Fruit fly (Drosophila melanogaster) whole organism, embryonic: ENCODE measurements around the gene insv.

Experiments used
- CG10147 ChIP-seq: fragments of 200-800 bp; sonication (Bioruptor generic); optimal IDR thresholded peaks from 2 replicates; lab custom pipeline; 2019; ENCODE audit warnings: missing biosample characterization, mild to moderate bottlenecking, missing genetic modification characterization, moderate library complexity
- CG11456 ChIP-seq: fragments of 200-800 bp; sonication (Bioruptor generic); IDR thresholded peaks from 3 replicates; pipeline ENCODE4 v1.3.6; 2022; ENCODE audit warnings: missing biosample characterization, missing genetic modification characterization
- CG11504 ChIP-seq: fragments of 200-800 bp; sonication (Bioruptor generic); optimal IDR thresholded peaks from 3 replicates; lab custom pipeline; 2019; ENCODE audit warnings: missing biosample characterization, mild to moderate bottlenecking, missing genetic modification characterization, moderate library complexity
- CG11560 ChIP-seq: fragments of 200-800 bp; sonication (Bioruptor generic); IDR thresholded peaks from 3 replicates; pipeline ENCODE4 v1.3.6; 2022; ENCODE audit warnings: missing biosample characterization, missing genetic modification characterization
- CG11695 ChIP-seq: fragments of 200-800 bp; sonication (Bioruptor generic); IDR thresholded peaks from 3 replicates; pipeline ENCODE4 v1.3.6; 2022; ENCODE audit warnings: missing biosample characterization, missing genetic modification characterization
- CG13424 ChIP-seq: fragments of 200-800 bp; sonication (Bioruptor generic); optimal IDR thresholded peaks from 2 replicates; lab custom pipeline; 2019; ENCODE audit warnings: missing biosample characterization, mild to moderate bottlenecking, missing genetic modification characterization, moderate library complexity
- CG15269 ChIP-seq: fragments of 200-800 bp; sonication (Bioruptor generic); optimal IDR thresholded peaks from 2 replicates; lab custom pipeline; 2018; ENCODE audit warnings: missing biosample characterization, mild to moderate bottlenecking, missing genetic modification characterization, moderate library complexity
- CG15514 ChIP-seq: fragments of 200-800 bp; sonication (Bioruptor generic); optimal IDR thresholded peaks from 3 replicates; lab custom pipeline; 2017; ENCODE audit warnings: missing biosample characterization, missing genetic modification characterization, mild to moderate bottlenecking, moderate library complexity, missing genetic modification reagents
- CG18599 ChIP-seq: fragments of 200-800 bp; sonication (Bioruptor generic); optimal IDR thresholded peaks from 3 replicates; lab custom pipeline; 2017; ENCODE audit warnings: missing biosample characterization, missing genetic modification characterization, mild to moderate bottlenecking, moderate library complexity, missing genetic modification reagents
- CG31441 ChIP-seq: fragments of 200-800 bp; sonication (Bioruptor generic); IDR thresholded peaks from 2 replicates; pipeline ENCODE4 v1.3.6; 2022; ENCODE audit warnings: missing biosample characterization, missing genetic modification characterization
- CG3281 ChIP-seq: fragments of 200-800 bp; sonication (Bioruptor generic); optimal IDR thresholded peaks from 3 replicates; lab custom pipeline; 2017; ENCODE audit warnings: missing biosample characterization, mild to moderate bottlenecking, missing genetic modification characterization
- CG34422 ChIP-seq: fragments of 200-800 bp; sonication (Bioruptor generic); IDR thresholded peaks from 3 replicates; pipeline ENCODE4 v1.3.6; 2022; ENCODE audit warnings: missing biosample characterization, missing genetic modification characterization
- CG4707 ChIP-seq: fragments of 200-800 bp; sonication (Bioruptor generic); optimal IDR thresholded peaks from 2 replicates; lab custom pipeline; 2018; ENCODE audit warnings: missing biosample characterization, mild to moderate bottlenecking, missing genetic modification characterization, moderate library complexity
- CG7556 ChIP-seq: fragments of 200-800 bp; sonication (Bioruptor generic); optimal IDR thresholded peaks from 2 replicates; lab custom pipeline; 2017; ENCODE audit warnings: missing biosample characterization, mild to moderate bottlenecking, missing genetic modification characterization
- CG7839 ChIP-seq: fragments of 200-800 bp; sonication (Bioruptor generic); optimal IDR thresholded peaks from 3 replicates; lab custom pipeline; 2018; ENCODE audit warnings: missing biosample characterization, mild to moderate bottlenecking, missing genetic modification characterization, moderate library complexity
- CG8924 ChIP-seq: fragments of 200-800 bp; optimal IDR thresholded peaks from 3 replicates; lab custom pipeline; 2019; ENCODE audit warnings: missing biosample characterization, mild to moderate bottlenecking, missing genetic modification characterization, moderate library complexity
- CG9817 ChIP-seq: fragments of 200-800 bp; sonication (Bioruptor generic); optimal IDR thresholded peaks from 2 replicates; lab custom pipeline; 2018; ENCODE audit warnings: missing biosample characterization, mild to moderate bottlenecking, missing genetic modification characterization, moderate library complexity
- Hand ChIP-seq: fragments of 200-800 bp; sonication (Bioruptor generic); optimal IDR thresholded peaks from 2 replicates; lab custom pipeline; 2017; ENCODE audit warnings: mild to moderate bottlenecking, missing biosample characterization, missing genetic modification reagents, missing genetic modification characterization
- HmgZ ChIP-seq: fragments of 200-800 bp; sonication (Bioruptor generic); optimal IDR thresholded peaks from 2 replicates; lab custom pipeline; 2018; ENCODE audit warnings: missing biosample characterization, mild to moderate bottlenecking, missing genetic modification characterization
- Hmr ChIP-seq: fragments of 200-800 bp; sonication (Bioruptor generic); optimal IDR thresholded peaks from 3 replicates; lab custom pipeline; 2017; ENCODE audit warnings: mild to moderate bottlenecking, missing biosample characterization, missing genetic modification reagents, missing genetic modification characterization
- Hr39 ChIP-seq: fragments of >200 bp; optimal IDR thresholded peaks from 2 replicates; lab custom pipeline; 2017
- Hr51 ChIP-seq, 2 experiments: fragments of 200-800 bp; sonication (Bioruptor generic); optimal IDR thresholded peaks; 2 replicates in 1 of 2; 3 replicates in 1 of 2; lab custom pipeline; 2016 to 2018; ENCODE audit warnings: missing biosample characterization in 2 of 2, missing genetic modification characterization in 2 of 2, mild to moderate bottlenecking in 1 of 2, moderate library complexity in 1 of 2
- Oaz ChIP-seq: fragments of 200-800 bp; sonication (Bioruptor generic); IDR thresholded peaks from 2 replicates; pipeline ENCODE4 v1.3.6; 2022; ENCODE audit warnings: missing biosample characterization, missing genetic modification characterization
- PHDP ChIP-seq: fragments of 200-800 bp; sonication (Bioruptor generic); optimal IDR thresholded peaks from 3 replicates; lab custom pipeline; 2018; ENCODE audit warnings: missing biosample characterization, mild to moderate bottlenecking, missing genetic modification characterization, moderate library complexity
- Rfx ChIP-seq: fragments of 200-800 bp; sonication (Bioruptor generic); IDR thresholded peaks from 2 replicates; pipeline ENCODE4 v1.3.6; 2022; ENCODE audit warnings: missing biosample characterization, missing genetic modification characterization
- Sox102F ChIP-seq: fragments of 200-800 bp; sonication (Bioruptor generic); optimal IDR thresholded peaks from 2 replicates; lab custom pipeline; 2018; ENCODE audit warnings: missing biosample characterization, mild to moderate bottlenecking, missing genetic modification characterization, moderate library complexity
- br ChIP-seq: fragments of >200 bp; optimal IDR thresholded peaks from 2 replicates; lab custom pipeline; 2017
- btn ChIP-seq: fragments of 200-800 bp; sonication (Bioruptor generic); optimal IDR thresholded peaks from 2 replicates; lab custom pipeline; 2016; ENCODE audit warnings: missing biosample characterization, missing genetic modification characterization
- dimm ChIP-seq: fragments of 200-800 bp; sonication (Bioruptor generic); IDR thresholded peaks from 2 replicates; pipeline ENCODE4 v1.3.6; 2022; ENCODE audit warnings: missing biosample characterization, missing genetic modification characterization
- dmrt99B ChIP-seq: fragments of 200-800 bp; sonication (Bioruptor generic); optimal IDR thresholded peaks from 2 replicates; lab custom pipeline; 2018; ENCODE audit warnings: missing biosample characterization, mild to moderate bottlenecking, missing genetic modification characterization, moderate library complexity
- grau ChIP-seq: fragments of 200-800 bp; optimal IDR thresholded peaks from 3 replicates; lab custom pipeline; 2019; ENCODE audit warnings: missing biosample characterization, mild to moderate bottlenecking, missing genetic modification characterization, moderate library complexity
- grn ChIP-seq: fragments of 200-800 bp; sonication (Bioruptor generic); optimal IDR thresholded peaks from 3 replicates; lab custom pipeline; 2017; ENCODE audit warnings: missing biosample characterization, missing genetic modification characterization
- lab ChIP-seq: fragments of 200-800 bp; sonication (Bioruptor generic); optimal IDR thresholded peaks from 3 replicates; lab custom pipeline; 2017; ENCODE audit warnings: missing biosample characterization, missing genetic modification characterization, mild to moderate bottlenecking, moderate library complexity, missing genetic modification reagents
- org-1 ChIP-seq: fragments of 200-800 bp; sonication (Bioruptor generic); optimal IDR thresholded peaks from 2 replicates; lab custom pipeline; 2017; ENCODE audit warnings: missing biosample characterization, missing genetic modification characterization
- pan ChIP-seq, 4 experiments: fragments of >200 bp in 3 of 4; fragments of 200-800 bp in 1 of 4; sonication (Bioruptor generic) in 1 of 4; optimal IDR thresholded peaks in 3 of 4; IDR thresholded peaks in 1 of 4; 2 replicates each; pipeline versions ENCODE4 v1.3.6 to Lab custom; 2017 to 2022; ENCODE audit warnings: missing biosample characterization in 2 of 4, missing genetic modification characterization in 2 of 4, mixed read lengths in 1 of 4
- sens ChIP-seq: fragments of 200-800 bp; sonication (Bioruptor generic); peaks from one replicate; lab custom pipeline; 2016; ENCODE audit warnings: missing biosample characterization, missing genetic modification characterization
- tna ChIP-seq: fragments of 200-800 bp; sonication (Bioruptor generic); IDR thresholded peaks from 2 replicates; pipeline ENCODE4 v1.3.6; 2022; ENCODE audit warnings: missing biosample characterization, missing genetic modification characterization; ENCODE audit not compliant: partially characterized antibody
- vvl ChIP-seq: fragments of 200-800 bp; sonication (Bioruptor generic); IDR thresholded peaks from 2 replicates; pipeline ENCODE4 v1.3.6; 2022; ENCODE audit warnings: missing biosample characterization, missing genetic modification characterization
- wdn ChIP-seq: fragments of 200-800 bp; sonication (Bioruptor generic); IDR thresholded peaks from 2 replicates; pipeline ENCODE4 v1.3.6; 2022; ENCODE audit warnings: missing biosample characterization, missing genetic modification characterization
- z ChIP-seq: fragments of 200-800 bp; sonication (Bioruptor generic); IDR thresholded peaks from 3 replicates; pipeline ENCODE4 v1.3.6; 2022; ENCODE audit warnings: missing biosample characterization, missing genetic modification characterization
- zfh2 ChIP-seq: fragments of 200-800 bp; sonication (Bioruptor generic); optimal IDR thresholded peaks from 2 replicates; lab custom pipeline; 2016; ENCODE audit warnings: missing biosample characterization, missing genetic modification characterization

insv gene

DNA sequence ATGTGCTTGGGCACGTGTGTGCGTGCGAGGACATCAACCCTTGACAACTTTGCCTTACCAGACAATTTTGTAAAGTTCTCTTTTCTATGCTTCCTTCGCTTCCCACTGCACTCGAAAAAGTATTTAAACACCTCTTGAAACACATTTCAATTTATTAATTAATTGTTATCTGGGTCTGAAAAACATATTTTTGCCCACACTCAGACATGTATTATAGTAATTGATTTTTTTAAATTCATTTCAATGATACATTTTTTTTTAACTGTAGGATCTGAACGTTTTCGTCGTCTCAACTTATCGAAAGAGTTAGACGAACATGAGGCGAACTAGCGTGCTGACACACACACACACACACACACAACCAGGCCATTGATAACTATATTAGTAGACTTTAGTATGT is 34.3 kb downstream of the insv start (continued):
- no peak for TF ChIP-seq br (lab: Kevin White, UChicago)
- peak; percentile 24 for TF ChIP-seq Sox102F
- peak; percentile 7 for TF ChIP-seq Hand (GFP tag; lab: Kevin White, UChicago)
- no peak for TF ChIP-seq org-1
- TF ChIP-seq vvl (GFP tag; lab: Robert Waterston, UW), result no peak
- TF ChIP-seq CG11560 (tag; lab: Robert Waterston, UW), result no peak
- TF ChIP-seq CG11504 (tag; lab: Kevin White, UChicago), result peak; percentile 42
- no peak for TF ChIP-seq btn (GFP tag; lab: Kevin White, UChicago)
- peak; percentile 35; the same call in 1 of the 2 replicates for TF ChIP-seq Rfx (GFP tag; lab: Robert Waterston, UW)
- peak in 1 of 2 experiments; percentile 31 for TF ChIP-seq Hr51 (GFP tag; optimal IDR thresholded peaks at IDR 0.05; lab: Kevin White, UChicago)
- no peak for TF ChIP-seq wdn (GFP tag; lab: Robert Waterston, UW)
- no peak for TF ChIP-seq pan (optimal IDR thresholded peaks at IDR 0.05; lab: Kevin White, UChicago)
- peak in 1 of 2 experiments; percentile 21 for TF ChIP-seq pan (GFP tag; optimal IDR thresholded peaks at IDR 0.05 in 1 of 2, IDR thresholded peaks at IDR 0.05 in 1 of 2)
- TF ChIP-seq CG10147 (GFP tag; lab: Kevin White, UChicago), result peak; percentile 7
- TF ChIP-seq CG15269 (tag; lab: Kevin White, UChicago), result peak; percentile 38
- peak; percentile 59 for TF ChIP-seq sens (GFP tag; lab: Kevin White, UChicago)
- TF ChIP-seq dimm (GFP tag; lab: Robert Waterston, UW), result no peak
- TF ChIP-seq tna (GFP tag; lab: Robert Waterston, UW), result no peak
- 0 out of 3 replicates have a peak, but pooled peaks have one; percentile 22 for TF ChIP-seq CG11695 (GFP tag; lab: Robert Waterston, UW)
- TF ChIP-seq z (GFP tag; lab: Robert Waterston, UW), result no peak
- peak; percentile 13 for TF ChIP-seq CG7556 (GFP tag; lab: Kevin White, UChicago)
- 0 out of 3 replicates have a peak, but pooled peaks have one; percentile 15 for TF ChIP-seq CG34422 (GFP tag; lab: Robert Waterston, UW)
- no peak for TF ChIP-seq Oaz (GFP tag; lab: Robert Waterston, UW)
- TF ChIP-seq dmrt99B (tag; lab: Kevin White, UChicago), result peak; percentile 44
- TF ChIP-seq CG9817 (tag; lab: Kevin White, UChicago), result no peak
- TF ChIP-seq CG8924 (tag; lab: Kevin White, UChicago), result no peak
- TF ChIP-seq CG4707 (GFP tag; lab: Kevin White, UChicago), result no peak
- no peak for TF ChIP-seq zfh2 (GFP tag; lab: Kevin White, UChicago)
- TF ChIP-seq grau (tag; lab: Kevin White, UChicago), result peak; percentile 32
- TF ChIP-seq Hr39 (lab: Kevin White, UChicago), result no peak
- TF ChIP-seq HmgZ (tag; lab: Kevin White, UChicago), result no peak
- no peak for TF ChIP-seq CG11456 (GFP tag; lab: Robert Waterston, UW)
- TF ChIP-seq CG18599, result peak; percentile 51
- peak; percentile 26 for TF ChIP-seq CG13424 (tag; lab: Kevin White, UChicago)
- peak; percentile 18 for TF ChIP-seq PHDP (tag; lab: Kevin White, UChicago)
- peak; percentile 34 for TF ChIP-seq CG7839 (tag; lab: Kevin White, UChicago)
- peak; percentile 19 for TF ChIP-seq CG3281
- peak; percentile 40 for TF ChIP-seq Hmr
- TF ChIP-seq CG15514 (GFP tag; lab: Kevin White, UChicago), result peak; percentile 31
- peak; percentile 10 for TF ChIP-seq lab (GFP tag; lab: Kevin White, UChicago)
- TF ChIP-seq CG31441 (GFP tag; lab: Robert Waterston, UW), result 0 out of 2 replicates have a peak, but pooled peaks have one; percentile 24
- no peak for TF ChIP-seq grn (GFP tag; lab: Kevin White, UChicago)
